Worm (Caenorhabditis elegans) whole organism, young adult: ENCODE data around the gene T27F7.12.

Experiments used
- B0019.2 ChIP-seq: fragments of 200-800 bp; sonication (Bioruptor generic); conservative IDR thresholded peaks from 2 replicates; pipeline ENCODE4 v1.3.6; 2022; ENCODE audit warnings: missing genetic modification reagents, missing genetic modification characterization, missing compliant biosample characterization
- F33H1.4 ChIP-seq: fragments of 200-800 bp; sonication (Bioruptor generic); IDR thresholded peaks from 2 replicates; pipeline ENCODE4 v1.3.6; 2022; ENCODE audit warnings: missing genetic modification reagents, missing genetic modification characterization, missing compliant biosample characterization
- F52B5.7 ChIP-seq: sonication (generic microtip); optimal IDR thresholded peaks from 2 replicates; lab custom pipeline; 2016; ENCODE audit warnings: mild to moderate bottlenecking, missing genetic modification characterization, missing compliant biosample characterization
- Y67H2A.10 ChIP-seq: fragments of 200-800 bp; sonication (Bioruptor generic); conservative IDR thresholded peaks from 2 replicates; pipeline ENCODE4 v1.3.6; 2022; ENCODE audit warnings: missing genetic modification reagents, missing genetic modification characterization, missing compliant biosample characterization
- ama-1 ChIP-seq, 3 experiments: fragments of 150-350 bp in 1 of 3; sonication (generic microtip) in 2 of 3; optimal IDR thresholded peaks; 2 replicates each; lab custom pipeline; 2014 to 2018; ENCODE audit warnings: missing biosample characterization in 2 of 3, missing genetic modification characterization in 2 of 3, missing genetic modification reagents in 2 of 3
- aptf-3 ChIP-seq: fragments of 200-800 bp; sonication (Bioruptor generic); IDR thresholded peaks from 2 replicates; pipeline ENCODE4 v1.3.6; 2022; ENCODE audit warnings: missing genetic modification characterization, missing compliant biosample characterization
- atf-7 ChIP-seq: sonication (generic microtip); optimal IDR thresholded peaks from 2 replicates; lab custom pipeline; 2017; ENCODE audit warnings: mild to moderate bottlenecking, missing genetic modification characterization, missing compliant biosample characterization
- egrh-3 ChIP-seq: fragments of 200-800 bp; sonication (Bioruptor generic); IDR thresholded peaks from 2 replicates; pipeline ENCODE4 v1.3.6; 2022; ENCODE audit warnings: missing genetic modification reagents, missing genetic modification characterization, missing compliant biosample characterization
- let-607 ChIP-seq, 2 experiments: fragments of 200-800 bp in 1 of 2; sonication (Bioruptor generic) in 1 of 2; sonication (generic microtip) in 1 of 2; optimal IDR thresholded peaks; 2 replicates each; lab custom pipeline; 2016 to 2018; ENCODE audit warnings: mild to moderate bottlenecking in 2 of 2, missing compliant biosample characterization in 2 of 2, missing genetic modification characterization in 2 of 2, moderate library complexity in 2 of 2, missing genotype in 1 of 2
- lin-54 ChIP-seq: fragments of 200-800 bp; sonication (Bioruptor generic); optimal IDR thresholded peaks from 2 replicates; lab custom pipeline; 2018; ENCODE audit warnings: mild to moderate bottlenecking, missing genetic modification characterization, missing compliant biosample characterization
- mel-28 ChIP-seq: sonication (generic microtip); optimal IDR thresholded peaks from 2 replicates; lab custom pipeline; 2016; ENCODE audit warnings: borderline replicate concordance, mild to moderate bottlenecking, missing genetic modification characterization, missing compliant biosample characterization
- nhr-80 ChIP-seq: sonication (generic microtip); optimal IDR thresholded peaks from 2 replicates; lab custom pipeline; 2016; ENCODE audit warnings: missing genetic modification characterization, missing compliant biosample characterization
- snpc-1.1 ChIP-seq: sonication (generic microtip); optimal IDR thresholded peaks from 2 replicates; lab custom pipeline; 2017; ENCODE audit warnings: missing genetic modification characterization, mild to moderate bottlenecking, missing compliant biosample characterization, antibody characterized with exemption, moderate library complexity, missing genotype, missing genetic modification reagents; ENCODE audit not compliant: insufficient read depth
- snpc-4 ChIP-seq, 5 experiments: fragments of 150-350 bp in 1 of 5; sonication (generic microtip) in 4 of 5; optimal IDR thresholded peaks; 2 replicates each; lab custom pipeline; 2014 to 2018; ENCODE audit warnings: missing genetic modification characterization in 5 of 5, missing biosample characterization in 3 of 5, antibody characterized with exemption in 2 of 5, mild to moderate bottlenecking in 2 of 5, missing compliant biosample characterization in 2 of 5, missing genotype in 2 of 5, moderate library complexity in 2 of 5, missing genetic modification reagents in 1 of 5

ce11 chrII:4941541-4942206 lies 48.2 kb upstream of the T27F7.12 start, which contains the start of gene ZK546.19:
- TF ChIP-seq ama-1 (optimal IDR thresholded peaks at IDR 0.05; lab: Kevin White, UChicago) (no peak), ama-1 (GFP tag; optimal IDR thresholded peaks at IDR 0.05; lab: Kevin White, UChicago) (no peak), let-607 (tag; optimal IDR thresholded peaks at IDR 0.05; lab: Kevin White, UChicago) (no peak), F33H1.4 (GFP tag; lab: Robert Waterston, UW) (no peak), atf-7 (no peak), snpc-4 (GFP tag; optimal IDR thresholded peaks at IDR 0.05; lab: Kevin White, UChicago) (no peak), snpc-4 (tag; optimal IDR thresholded peaks at IDR 0.05; lab: Kevin White, UChicago) (no peak), aptf-3 (GFP tag; lab: Robert Waterston, UW) (no peak), nhr-80 (tag; lab: Kevin White, UChicago) (no peak), snpc-1.1 (no peak), egrh-3 (GFP tag; lab: Robert Waterston, UW) (no peak), Y67H2A.10 (GFP tag; lab: Robert Waterston, UW) (no peak), lin-54 (no peak), F52B5.7 (tag; lab: Kevin White, UChicago) (no peak), B0019.2 (no peak), mel-28 (tag; lab: Kevin White, UChicago) (no peak)
